Fruit fly (Drosophila melanogaster) whole organism, wandering third instar larva: ENCODE results near the gene Irk1.
A peak's percentile ranks its signal among the peaks of the same experiment; 100 is the strongest.

Source experiments
- Abd-B ChIP-seq: fragments of >200 bp; optimal IDR thresholded peaks from 2 replicates; lab custom pipeline; 2017; ENCODE audit warnings: missing biosample characterization, missing genetic modification characterization
- CrebA ChIP-seq: fragments of 200-800 bp; sonication (Bioruptor generic); optimal IDR thresholded peaks from 2 replicates; lab custom pipeline; 2016; ENCODE audit warnings: missing biosample characterization, mild to moderate bottlenecking, missing genetic modification characterization, borderline replicate concordance
- Dfd ChIP-seq: fragments of >200 bp; optimal IDR thresholded peaks from 2 replicates; lab custom pipeline; 2017; ENCODE audit warnings: missing biosample characterization, missing genetic modification characterization
- Dif ChIP-seq: fragments of 200-275, 200-300 bp; sonication (Bioruptor generic); optimal IDR thresholded peaks from 2 replicates; lab custom pipeline; 2018; ENCODE audit warnings: missing biosample characterization, missing genetic modification characterization; ENCODE audit not compliant: partially characterized antibody
- GATAd ChIP-seq: sonication (Bioruptor generic); optimal IDR thresholded peaks from 2 replicates; lab custom pipeline; 2016; ENCODE audit warnings: missing biosample characterization, missing genetic modification characterization
- Hnf4 ChIP-seq: fragments of 200-800 bp; sonication (Bioruptor generic); optimal IDR thresholded peaks from 2 replicates; lab custom pipeline; 2016; ENCODE audit warnings: missing biosample characterization, mild to moderate bottlenecking, missing genetic modification characterization
- Jra ChIP-seq: sonication (Bioruptor generic); optimal IDR thresholded peaks from 2 replicates; lab custom pipeline; 2016; ENCODE audit warnings: missing biosample characterization, missing genetic modification characterization
- Mio ChIP-seq: sonication (Bioruptor generic); optimal IDR thresholded peaks from 2 replicates; lab custom pipeline; 2016; ENCODE audit warnings: missing biosample characterization, missing genetic modification characterization
- Myc ChIP-seq: fragments of >200 bp; optimal IDR thresholded peaks from 2 replicates; lab custom pipeline; 2017
- OdsH ChIP-seq: fragments of 200-800 bp; sonication (Bioruptor generic); optimal IDR thresholded peaks from 2 replicates; lab custom pipeline; 2016; ENCODE audit warnings: missing biosample characterization, mild to moderate bottlenecking, missing genetic modification characterization
- Rel ChIP-seq, 2 experiments: fragments of 200-800 bp; sonication (Bioruptor generic) in 1 of 2; optimal IDR thresholded peaks; 2 replicates in 1 of 2; 3 replicates in 1 of 2; lab custom pipeline; 2016 to 2019; ENCODE audit warnings: mild to moderate bottlenecking in 2 of 2, missing biosample characterization in 2 of 2, missing genetic modification characterization in 2 of 2, moderate library complexity in 1 of 2
- Sp1 ChIP-seq: fragments of 200-800 bp; sonication (Bioruptor generic); optimal IDR thresholded peaks from 3 replicates; lab custom pipeline; 2019; ENCODE audit warnings: missing biosample characterization, mild to moderate bottlenecking, missing genetic modification characterization, moderate library complexity
- brk ChIP-seq: fragments of 200-800 bp; sonication (Bioruptor generic); optimal IDR thresholded peaks from 2 replicates; lab custom pipeline; 2016; ENCODE audit warnings: missing biosample characterization, mild to moderate bottlenecking, missing genetic modification characterization
- dmrt93B ChIP-seq: fragments of 200-800 bp; sonication (Bioruptor generic); optimal IDR thresholded peaks from 2 replicates; lab custom pipeline; 2018; ENCODE audit warnings: missing biosample characterization, mild to moderate bottlenecking, missing genetic modification characterization
- dsf ChIP-seq: sonication (Bioruptor generic); optimal IDR thresholded peaks from 2 replicates; lab custom pipeline; 2016; ENCODE audit warnings: missing biosample characterization, missing genetic modification characterization, borderline replicate concordance
- ey ChIP-seq: fragments of 200-800 bp; sonication (Bioruptor generic); optimal IDR thresholded peaks from 2 replicates; lab custom pipeline; 2016; ENCODE audit warnings: missing biosample characterization, missing genetic modification characterization
- foxo ChIP-seq, 2 experiments: fragments of 200-800 bp; sonication (Bioruptor generic); optimal IDR thresholded peaks; 2 replicates in 1 of 2; 3 replicates in 1 of 2; lab custom pipeline; 2016 to 2017; ENCODE audit warnings: missing biosample characterization in 2 of 2, missing genetic modification characterization in 2 of 2
- fru ChIP-seq: fragments of 200-800 bp; sonication (Bioruptor generic); optimal IDR thresholded peaks from 3 replicates; lab custom pipeline; 2016; ENCODE audit warnings: missing biosample characterization, mild to moderate bottlenecking, missing genetic modification characterization
- h ChIP-seq: fragments of 200-800 bp; sonication (Bioruptor generic); optimal IDR thresholded peaks from 3 replicates; lab custom pipeline; 2016; ENCODE audit warnings: missing biosample characterization, mild to moderate bottlenecking, missing genetic modification characterization
- lola ChIP-seq: fragments of >200 bp; optimal IDR thresholded peaks from 2 replicates; lab custom pipeline; 2017; ENCODE audit warnings: missing biosample characterization, missing genetic modification characterization
- pan ChIP-seq: fragments of >200 bp; optimal IDR thresholded peaks from 2 replicates; lab custom pipeline; 2017
- psq ChIP-seq: fragments of 200-800 bp; sonication (Bioruptor generic); optimal IDR thresholded peaks from 3 replicates; lab custom pipeline; 2017; ENCODE audit warnings: missing biosample characterization, mild to moderate bottlenecking, missing genetic modification characterization, moderate library complexity
- rgr ChIP-seq: fragments of 200-800 bp; sonication (Bioruptor generic); optimal IDR thresholded peaks from 3 replicates; lab custom pipeline; 2016; ENCODE audit warnings: missing biosample characterization, mild to moderate bottlenecking, missing genetic modification characterization
- tai ChIP-seq: sonication (Bioruptor generic); optimal IDR thresholded peaks from 2 replicates; lab custom pipeline; 2016; ENCODE audit warnings: missing biosample characterization, missing genetic modification characterization
- woc ChIP-seq: sonication (Bioruptor generic); optimal IDR thresholded peaks from 2 replicates; lab custom pipeline; 2016; ENCODE audit warnings: missing biosample characterization, mild to moderate bottlenecking, missing genetic modification characterization

Irk1 gene

dm6 chr3R:23167507-23168324 is at the start of gene Irk1:
Gene Irk1, plus strand, starts transcription at chr3R:23168317.
- TF ChIP-seq brk (GFP tag; lab: Kevin White, UChicago) (no peak), h (GFP tag; lab: Kevin White, UChicago) (peak; percentile 31), Dfd (peak; percentile 31), Myc (lab: Kevin White, UChicago) (no peak), foxo (GFP tag; optimal IDR thresholded peaks at IDR 0.05; lab: Kevin White, UChicago) (peak in 1 of 2 experiments; percentile 26), pan (lab: Kevin White, UChicago) (no peak), ey (GFP tag; lab: Kevin White, UChicago) (peak; percentile 4)

DNA sequence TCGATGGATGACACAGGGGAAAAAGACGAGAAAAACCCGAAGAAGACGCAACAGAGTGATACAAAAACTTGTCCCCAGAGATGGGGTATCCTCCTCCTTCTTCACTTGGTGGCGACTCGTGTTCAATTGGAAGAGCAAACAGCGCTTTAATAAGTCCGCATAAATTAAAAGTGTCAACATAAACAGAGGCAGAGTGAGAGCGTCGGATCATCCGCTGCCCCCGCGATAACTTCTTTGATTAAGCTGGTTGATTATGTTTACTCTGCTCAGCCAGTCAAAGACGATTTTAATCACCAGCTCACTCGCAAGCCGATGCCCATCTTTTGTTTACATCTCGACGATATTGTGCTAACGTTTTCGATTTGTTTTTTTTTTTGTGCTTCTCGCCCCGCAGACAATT is 48.2 kb upstream of the Irk1 start:
- TF ChIP-seq psq (GFP tag; lab: Kevin White, UChicago) (no peak), fru (no peak), Hnf4 (GFP tag; lab: Kevin White, UChicago) (no peak), Dif (no peak), Jra (GFP tag; lab: Kevin White, UChicago) (no peak)

DNA sequence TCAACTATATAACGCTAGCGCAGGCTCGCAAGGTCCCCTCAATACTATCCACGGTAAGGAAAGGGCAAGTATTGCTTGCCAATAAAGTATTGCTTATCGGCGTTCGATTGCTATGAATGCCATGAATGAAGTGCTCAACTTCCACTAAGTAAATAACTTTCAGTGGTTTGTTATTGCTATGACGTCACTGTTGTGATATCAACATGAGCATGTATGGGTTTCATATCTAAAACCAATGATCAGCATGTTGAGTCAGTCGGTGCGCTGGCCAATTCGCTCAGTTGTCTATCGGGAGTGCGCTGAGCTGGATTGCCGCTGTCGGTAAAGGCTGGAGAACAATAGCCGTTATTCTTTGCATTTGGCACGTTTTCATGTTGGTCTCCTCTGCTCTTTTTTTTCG is 47.2 kb upstream of the Irk1 start:
- no peak for TF ChIP-seq dsf (GFP tag; lab: Kevin White, UChicago)
- TF ChIP-seq dmrt93B (GFP tag; lab: Kevin White, UChicago), result no peak
- TF ChIP-seq brk (GFP tag; lab: Kevin White, UChicago), result no peak
- TF ChIP-seq, all 38 proteins: peak for 0

dm6 chr3R:23126241-23127022 is 41.7 kb upstream of the Irk1 start, which contains the start of gene CG31365:
Gene CG31365, minus strand, starts transcription at chr3R:23126422.
- TF ChIP-seq rgr (GFP tag; lab: Kevin White, UChicago), result peak; percentile 31
- TF ChIP-seq Abd-B (GFP tag; lab: Kevin White, UChicago), result no peak
- no peak for TF ChIP-seq dsf (GFP tag; lab: Kevin White, UChicago)
- TF ChIP-seq tai (GFP tag; lab: Kevin White, UChicago), result no peak
- TF ChIP-seq Sp1 (GFP tag; lab: Kevin White, UChicago), result peak; percentile 47
- no peak for TF ChIP-seq pan (lab: Kevin White, UChicago)
- TF ChIP-seq Rel (GFP tag; optimal IDR thresholded peaks at IDR 0.05; lab: Kevin White, UChicago), result no peak
- TF ChIP-seq Rel (tag; optimal IDR thresholded peaks at IDR 0.05; lab: Kevin White, UChicago), result peak; percentile 52

- TF ChIP-seq Jra (GFP tag; lab: Kevin White, UChicago), result no peak
- TF ChIP-seq Rel (GFP tag; optimal IDR thresholded peaks at IDR 0.05; lab: Kevin White, UChicago), result no peak
- peak; percentile 45 for TF ChIP-seq Rel (tag; optimal IDR thresholded peaks at IDR 0.05; lab: Kevin White, UChicago)
- TF ChIP-seq Mio (GFP tag; lab: Kevin White, UChicago), result no peak
- TF ChIP-seq h (GFP tag; lab: Kevin White, UChicago), result peak; percentile 7
- TF ChIP-seq ey (GFP tag; lab: Kevin White, UChicago), result peak; percentile 10
Observed at dm6 chr3R:23127796-23128195, 40.3 kb upstream of the Irk1 start, which contains the start of gene CG31457. Gene CG31457, minus strand, starts transcription at chr3R:23127981.

- TF ChIP-seq GATAd (no peak), woc (GFP tag; lab: Kevin White, UChicago) (no peak), fru (no peak), lola (GFP tag; lab: Kevin White, UChicago) (no peak), tai (GFP tag; lab: Kevin White, UChicago) (no peak), OdsH (GFP tag; lab: Kevin White, UChicago) (no peak), pan (lab: Kevin White, UChicago) (no peak), Dif (no peak), rgr (GFP tag; lab: Kevin White, UChicago) (no peak), CrebA (no peak)
Observed at dm6 chr3R:23129617-23130016, 38.5 kb upstream of the Irk1 start.
